Worm (Caenorhabditis elegans) whole organism, L1 larva: ENCODE data around the gene T09A5.15.

Source experiments
- C16A3.4 ChIP-seq: fragments of 150-350 bp; optimal IDR thresholded peaks from 2 replicates; lab custom pipeline; 2014; ENCODE audit warnings: missing biosample characterization, missing genetic modification characterization
- F16B12.6 ChIP-seq: fragments of 150-350 bp; optimal IDR thresholded peaks from 2 replicates; lab custom pipeline; 2014; ENCODE audit warnings: missing biosample characterization, missing genetic modification characterization
- aha-1 ChIP-seq: fragments of 150-350 bp; optimal IDR thresholded peaks from 2 replicates; lab custom pipeline; 2014; ENCODE audit warnings: missing biosample characterization, missing genetic modification characterization
- ama-1 ChIP-seq: fragments of 150-350 bp; optimal IDR thresholded peaks from 2 replicates; lab custom pipeline; 2014
- blmp-1 ChIP-seq: fragments of 150-350 bp; optimal IDR thresholded peaks from 2 replicates; lab custom pipeline; 2014; ENCODE audit warnings: missing biosample characterization, missing genetic modification characterization
- ceh-63 ChIP-seq: fragments of 200-800 bp; sonication (Bioruptor generic); optimal IDR thresholded peaks from 2 replicates; lab custom pipeline; 2018; ENCODE audit warnings: mild to moderate bottlenecking, missing genetic modification characterization, missing compliant biosample characterization
- ceh-8 ChIP-seq: fragments of 200-800 bp; sonication (Bioruptor generic); optimal IDR thresholded peaks from 2 replicates; lab custom pipeline; 2018; ENCODE audit warnings: mild to moderate bottlenecking, missing genetic modification characterization, moderate library complexity, missing compliant biosample characterization
- ceh-82 ChIP-seq, 3 experiments: fragments of 150-350 bp in 1 of 3; sonication (generic microtip) in 2 of 3; optimal IDR thresholded peaks; 2 replicates each; lab custom pipeline; 2014 to 2017; ENCODE audit warnings: missing biosample characterization in 3 of 3, missing genetic modification characterization in 3 of 3
- ceh-88 ChIP-seq: fragments of 200-800 bp; sonication (Bioruptor generic); IDR thresholded peaks from 2 replicates; pipeline ENCODE4 v1.3.6; 2022; ENCODE audit warnings: missing genetic modification characterization, missing compliant biosample characterization
- dsc-1 ChIP-seq: sonication (generic microtip); optimal IDR thresholded peaks from 2 replicates; lab custom pipeline; 2016; ENCODE audit warnings: mild to moderate bottlenecking, missing genetic modification characterization, missing compliant biosample characterization
- efl-1 ChIP-seq, 4 experiments: fragments of 150-350 bp; optimal IDR thresholded peaks in 3 of 4; peaks in 1 of 4; 1 replicate in 1 of 4; 2 replicates in 3 of 4; lab custom pipeline; 2014; ENCODE audit warnings: missing biosample characterization in 2 of 4, missing genetic modification characterization in 2 of 4, missing genetic modification reagents in 2 of 4
- egl-13 ChIP-seq: sonication (generic microtip); optimal IDR thresholded peaks from 2 replicates; lab custom pipeline; 2016; ENCODE audit warnings: missing genotype, missing genetic modification reagents, missing genetic modification characterization, missing compliant biosample characterization
- elt-2 ChIP-seq: sonication (generic microtip); optimal IDR thresholded peaks from 2 replicates; lab custom pipeline; 2016; ENCODE audit warnings: missing genetic modification characterization, mild to moderate bottlenecking, inconsistent platforms, missing compliant biosample characterization, missing genetic modification reagents
- fkh-10 ChIP-seq: sonication (generic microtip); optimal IDR thresholded peaks from 2 replicates; lab custom pipeline; 2017; ENCODE audit warnings: missing biosample characterization, missing genetic modification reagents, missing genetic modification characterization
- fkh-8 ChIP-seq: sonication (generic microtip); optimal IDR thresholded peaks from 2 replicates; lab custom pipeline; 2016; ENCODE audit warnings: mild to moderate bottlenecking, missing genetic modification characterization, missing compliant biosample characterization
- fos-1 ChIP-seq: fragments of 150-350 bp; optimal IDR thresholded peaks from 2 replicates; lab custom pipeline; 2014; ENCODE audit warnings: missing biosample characterization, missing genetic modification characterization
- grh-1 ChIP-seq: fragments of 200-800 bp; sonication (Bioruptor generic); IDR thresholded peaks from 2 replicates; pipeline ENCODE4 v1.3.6; 2022; ENCODE audit warnings: missing genetic modification reagents, missing genetic modification characterization, missing compliant biosample characterization
- hlh-4 ChIP-seq: sonication (generic microtip); optimal IDR thresholded peaks from 2 replicates; lab custom pipeline; 2016; ENCODE audit warnings: mild to moderate bottlenecking, missing genetic modification characterization, missing compliant biosample characterization
- hpl-2 ChIP-seq: fragments of 150-350 bp; optimal IDR thresholded peaks from 2 replicates; lab custom pipeline; 2014; ENCODE audit warnings: missing biosample characterization, missing genetic modification reagents, missing genetic modification characterization
- irx-1 ChIP-seq: sonication (generic microtip); optimal IDR thresholded peaks from 2 replicates; lab custom pipeline; 2016; ENCODE audit warnings: missing genetic modification characterization, missing compliant biosample characterization
- jun-1 ChIP-seq: fragments of 150-350 bp; optimal IDR thresholded peaks from 2 replicates; lab custom pipeline; 2014; ENCODE audit warnings: missing biosample characterization, missing genetic modification reagents, missing genetic modification characterization
- lin-13 ChIP-seq: fragments of 150-350 bp; optimal IDR thresholded peaks from 2 replicates; lab custom pipeline; 2014; ENCODE audit warnings: missing biosample characterization, missing genetic modification reagents, missing genetic modification characterization
- lin-14 ChIP-seq: fragments of 200-800 bp; sonication (Bioruptor generic); optimal IDR thresholded peaks from 2 replicates; lab custom pipeline; 2018; ENCODE audit warnings: mild to moderate bottlenecking, missing genetic modification characterization, moderate library complexity, missing compliant biosample characterization
- lin-15B ChIP-seq: fragments of 150-350 bp; sonication (generic microtip); optimal IDR thresholded peaks from 3 replicates; lab custom pipeline; 2014; ENCODE audit warnings: missing biosample characterization, missing genetic modification characterization
- lin-35 ChIP-seq, 2 experiments: fragments of 150-350 bp; optimal IDR thresholded peaks; 2 replicates each; lab custom pipeline; 2014; ENCODE audit warnings: missing biosample characterization in 2 of 2, missing genetic modification characterization in 2 of 2, missing genetic modification reagents in 2 of 2
- lin-39 ChIP-seq: fragments of 150-350 bp; optimal IDR thresholded peaks from 2 replicates; lab custom pipeline; 2014; ENCODE audit warnings: missing biosample characterization, missing genetic modification reagents, missing genetic modification characterization
- lsy-2 ChIP-seq, 2 experiments: fragments of 150-350 bp; optimal IDR thresholded peaks; 2 replicates each; lab custom pipeline; 2014; ENCODE audit warnings: missing biosample characterization in 2 of 2, missing genetic modification characterization in 2 of 2
- mdl-1 ChIP-seq, 2 experiments: fragments of 150-350 bp; optimal IDR thresholded peaks; 2 replicates each; lab custom pipeline; 2014 to 2017; ENCODE audit warnings: missing biosample characterization in 2 of 2, missing genetic modification characterization in 2 of 2, inconsistent platforms in 1 of 2
- mep-1 ChIP-seq: fragments of 150-350 bp; optimal IDR thresholded peaks from 2 replicates; lab custom pipeline; 2014; ENCODE audit warnings: missing biosample characterization, missing genetic modification characterization
- nhr-11 ChIP-seq: fragments of 150-350 bp; optimal IDR thresholded peaks from 2 replicates; lab custom pipeline; 2014; ENCODE audit warnings: missing biosample characterization, missing genetic modification characterization
- nhr-19 ChIP-seq: fragments of 200-800 bp; sonication (Bioruptor generic); conservative IDR thresholded peaks from 2 replicates; pipeline ENCODE4 v1.3.6; 2022; ENCODE audit warnings: missing genetic modification characterization, missing compliant biosample characterization
- nhr-20 ChIP-seq: sonication (generic microtip); optimal IDR thresholded peaks from 2 replicates; lab custom pipeline; 2016; ENCODE audit warnings: mild to moderate bottlenecking, missing genetic modification characterization, missing compliant biosample characterization
- nhr-47 ChIP-seq: sonication (generic microtip); optimal IDR thresholded peaks from 2 replicates; lab custom pipeline; 2016; ENCODE audit warnings: mild to moderate bottlenecking, missing genetic modification characterization, moderate library complexity, missing compliant biosample characterization
- nhr-71 ChIP-seq: sonication (generic microtip); optimal IDR thresholded peaks from 2 replicates; lab custom pipeline; 2016; ENCODE audit warnings: mild to moderate bottlenecking, missing genetic modification characterization, moderate library complexity, missing compliant biosample characterization
- pag-3 ChIP-seq: sonication (generic microtip); optimal IDR thresholded peaks from 2 replicates; lab custom pipeline; 2017; ENCODE audit warnings: missing genetic modification characterization, mild to moderate bottlenecking, missing compliant biosample characterization, antibody characterized with exemption, borderline replicate concordance; ENCODE audit not compliant: insufficient read depth
- pax-3 ChIP-seq: fragments of 200-800 bp; sonication (Bioruptor generic); optimal IDR thresholded peaks from 2 replicates; lab custom pipeline; 2018; ENCODE audit warnings: mild to moderate bottlenecking, missing genetic modification characterization, moderate library complexity, missing compliant biosample characterization
- rnt-1 ChIP-seq: sonication (generic microtip); optimal IDR thresholded peaks from 2 replicates; lab custom pipeline; 2016; ENCODE audit warnings: mild to moderate bottlenecking, missing genetic modification characterization, moderate library complexity, missing compliant biosample characterization
- snu-23 ChIP-seq: sonication (generic microtip); optimal IDR thresholded peaks from 2 replicates; lab custom pipeline; 2016; ENCODE audit warnings: missing genetic modification characterization, missing compliant biosample characterization
- swsn-7 ChIP-seq: sonication (generic microtip); optimal IDR thresholded peaks from 2 replicates; lab custom pipeline; 2016; ENCODE audit warnings: missing genetic modification characterization, missing compliant biosample characterization
- tbx-2 ChIP-seq: sonication (generic microtip); optimal IDR thresholded peaks from 2 replicates; lab custom pipeline; 2016; ENCODE audit warnings: missing genetic modification characterization, missing compliant biosample characterization
- tlp-1 ChIP-seq: fragments of 150-350 bp; optimal IDR thresholded peaks from 2 replicates; lab custom pipeline; 2014; ENCODE audit warnings: missing biosample characterization, missing genetic modification characterization
- xbp-1 ChIP-seq: sonication (generic microtip); optimal IDR thresholded peaks from 2 replicates; lab custom pipeline; 2016; ENCODE audit warnings: missing genetic modification characterization, missing compliant biosample characterization
- zip-4 ChIP-seq: fragments of 200-800 bp; sonication (Bioruptor generic); optimal IDR thresholded peaks from 2 replicates; lab custom pipeline; 2018; ENCODE audit warnings: mild to moderate bottlenecking, missing genetic modification characterization, moderate library complexity, missing compliant biosample characterization

Gene T09A5.15

DNA sequence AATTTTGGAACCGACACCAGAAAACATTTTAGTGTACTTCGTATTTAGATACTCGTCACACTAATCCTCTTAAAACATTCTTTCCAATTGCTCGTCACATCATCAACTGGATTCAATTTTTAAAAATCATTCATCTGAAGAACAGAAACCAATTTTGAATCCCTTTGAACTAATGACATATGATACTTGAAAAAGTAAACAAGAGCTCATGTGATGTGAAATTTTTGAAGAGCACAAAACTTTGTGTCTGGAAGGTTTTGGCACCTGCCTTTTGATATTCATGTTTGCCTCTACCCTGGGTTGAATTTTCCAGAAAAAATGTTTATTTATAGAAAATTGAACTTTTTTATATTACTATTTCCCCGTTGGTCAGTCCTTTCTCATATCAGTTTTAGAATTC lies 31.0 kb downstream of the T09A5.15 start:
- TF ChIP-seq nhr-11 (no peak), elt-2 (tag; lab: Kevin White, UChicago) (peak; percentile 61), irx-1 (tag; lab: Kevin White, UChicago) (peak; percentile 24), hlh-4 (tag; lab: Kevin White, UChicago) (peak; percentile 2), lin-13 (GFP tag; lab: Kevin White, UChicago) (peak; percentile 23), mep-1 (tag; lab: Kevin White, UChicago) (peak; percentile 11), lin-35 (GFP tag; optimal IDR thresholded peaks at IDR 0.05; lab: Kevin White, UChicago) (peak; percentile 5 to 12), lin-14 (GFP tag; lab: Kevin White, UChicago) (peak; percentile 44), fos-1 (no peak), efl-1 (optimal IDR thresholded peaks at IDR 0.05; lab: Kevin White, UChicago) (peak in 1 of 2 experiments; percentile 17), efl-1 (GFP tag; optimal IDR thresholded peaks at IDR 0.05 in 1 of 2; lab: Kevin White, UChicago) (no peak), lsy-2 (tag; optimal IDR thresholded peaks at IDR 0.05; lab: Kevin White, UChicago) (peak; percentile 0 to 28), nhr-47 (tag; lab: Kevin White, UChicago) (peak; percentile 52), lin-15B (tag; lab: Kevin White, UChicago) (no peak), snu-23 (GFP tag; lab: Kevin White, UChicago) (peak; percentile 22), nhr-71 (tag; lab: Kevin White, UChicago) (peak; percentile 67), fkh-8 (tag; lab: Kevin White, UChicago) (peak; percentile 63), zip-4 (GFP tag; lab: Kevin White, UChicago) (no peak), nhr-20 (tag; lab: Kevin White, UChicago) (peak; percentile 49), grh-1 (GFP tag; lab: Robert Waterston, UW) (no peak), hpl-2 (GFP tag; lab: Kevin White, UChicago) (no peak), pax-3 (tag; lab: Kevin White, UChicago) (no peak), nhr-19 (0 out of 2 replicates have a peak, but pooled peaks have one; percentile 3), aha-1 (no peak), xbp-1 (tag; lab: Kevin White, UChicago) (peak; percentile 8)
- TF ChIP-seq, all 84 proteins: peak for 16

DNA sequence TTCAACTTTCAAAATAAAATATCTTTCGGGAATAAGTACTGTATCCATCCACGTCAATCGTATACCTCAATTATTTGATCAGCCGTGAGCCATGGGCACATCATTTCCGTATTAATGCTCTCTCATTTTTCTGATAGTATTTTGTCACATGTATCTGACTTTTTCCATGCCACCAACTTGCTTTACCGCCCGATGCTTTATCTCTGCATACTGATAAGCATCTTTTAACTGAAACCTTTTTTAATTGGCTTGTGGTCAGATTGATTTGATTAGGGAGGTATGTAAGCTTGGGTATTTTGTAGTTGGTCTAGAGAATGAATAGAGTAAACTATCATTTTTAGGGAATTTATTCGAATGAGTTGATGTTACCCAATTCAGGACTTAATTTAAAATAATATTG lies 31.6 kb downstream of the T09A5.15 start:
- TF ChIP-seq elt-2 (tag; lab: Kevin White, UChicago) (peak; percentile 57), fkh-8 (tag; lab: Kevin White, UChicago) (no peak), jun-1 (no peak), lin-35 (GFP tag; optimal IDR thresholded peaks at IDR 0.05; lab: Kevin White, UChicago) (peak in 1 of 2 experiments; percentile 11)

DNA sequence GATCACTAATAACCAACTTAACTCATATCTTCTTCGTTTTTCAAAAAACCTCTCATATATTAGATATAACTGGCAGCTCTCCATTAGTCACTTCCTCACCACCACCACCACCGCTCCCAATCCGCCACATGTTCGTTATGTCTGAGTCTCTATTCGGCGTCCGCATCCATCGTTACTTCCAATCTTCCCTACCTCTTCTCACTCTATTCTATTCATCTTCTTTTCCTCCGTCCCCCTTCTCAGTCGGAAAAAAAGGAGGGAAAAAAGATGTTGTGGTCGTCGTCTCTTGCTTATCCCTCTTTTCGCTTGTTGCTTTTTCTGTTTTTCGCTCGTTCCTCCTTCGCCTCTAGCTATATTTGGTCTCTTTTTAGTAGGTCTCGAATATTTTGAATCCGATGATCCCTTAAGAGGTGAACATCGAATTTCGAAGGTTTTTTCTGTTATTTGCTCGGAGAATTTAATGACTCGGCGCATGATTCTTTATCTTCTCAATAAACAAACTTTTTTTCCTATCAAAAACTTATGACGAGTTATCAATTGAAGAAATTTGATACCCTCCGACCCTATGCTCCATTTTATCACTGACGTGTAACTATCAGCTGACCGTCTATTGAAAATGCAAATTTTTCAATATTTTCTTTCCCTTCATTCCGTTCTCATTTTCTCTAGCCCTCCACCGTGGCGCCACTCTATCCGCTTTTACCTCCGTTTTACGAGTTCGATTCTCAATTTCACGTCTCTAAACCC lies 34.3 kb downstream of the T09A5.15 start:
- TF ChIP-seq mdl-1 (tag; optimal IDR thresholded peaks at IDR 0.05; lab: Kevin White, UChicago) = peak in 1 of 2 experiments; percentile 1
- no peak for TF ChIP-seq hpl-2 (GFP tag; lab: Kevin White, UChicago)
- no peak for TF ChIP-seq pag-3
- TF ChIP-seq lin-35 (GFP tag; optimal IDR thresholded peaks at IDR 0.05; lab: Kevin White, UChicago) = peak in 1 of 2 experiments; percentile 9
- peak; percentile 58 for TF ChIP-seq ama-1 (lab: Kevin White, UChicago)
- TF ChIP-seq lin-39 = no peak
- TF ChIP-seq mep-1 (tag; lab: Kevin White, UChicago) = peak; percentile 69
- TF ChIP-seq ceh-63 = no peak
- peak; percentile 58 for TF ChIP-seq nhr-71 (tag; lab: Kevin White, UChicago)
- no peak for TF ChIP-seq C16A3.4 (tag; lab: Kevin White, UChicago)
- peak; percentile 8 to 37 for TF ChIP-seq efl-1 (optimal IDR thresholded peaks at IDR 0.05; lab: Kevin White, UChicago)
- TF ChIP-seq efl-1 (GFP tag; optimal IDR thresholded peaks at IDR 0.05 in 1 of 2; lab: Kevin White, UChicago) = peak in 1 of 2 experiments; percentile 68
- TF ChIP-seq swsn-7 = peak; percentile 46
- peak; percentile 4 for TF ChIP-seq nhr-47 (tag; lab: Kevin White, UChicago)
- TF ChIP-seq ceh-8 (GFP tag; lab: Kevin White, UChicago) = peak; percentile 20
- TF ChIP-seq tbx-2 (tag; lab: Kevin White, UChicago) = peak; percentile 39
- TF ChIP-seq lsy-2 (tag; optimal IDR thresholded peaks at IDR 0.05; lab: Kevin White, UChicago) = peak in 1 of 2 experiments; percentile 45
- peak; percentile 48 for TF ChIP-seq snu-23 (GFP tag; lab: Kevin White, UChicago)
- TF ChIP-seq egl-13 (tag; lab: Kevin White, UChicago) = peak; percentile 2
- no peak for TF ChIP-seq F16B12.6
- TF ChIP-seq blmp-1 = peak; percentile 73
- peak; percentile 14 for TF ChIP-seq irx-1 (tag; lab: Kevin White, UChicago)
- TF ChIP-seq ceh-82 (tag; optimal IDR thresholded peaks at IDR 0.05; lab: Kevin White, UChicago) = no peak
- peak; percentile 71 for TF ChIP-seq rnt-1 (tag; lab: Kevin White, UChicago)
- peak; percentile 40 for TF ChIP-seq dsc-1 (tag; lab: Kevin White, UChicago)
- TF ChIP-seq fkh-8 (tag; lab: Kevin White, UChicago) = peak; percentile 53
- peak; percentile 6 for TF ChIP-seq fkh-10 (GFP tag; lab: Kevin White, UChicago)
- peak; percentile 15 for TF ChIP-seq tlp-1 (tag; lab: Kevin White, UChicago)
- TF ChIP-seq elt-2 (tag; lab: Kevin White, UChicago) = peak; percentile 72
- peak; percentile 87 for TF ChIP-seq lin-14 (GFP tag; lab: Kevin White, UChicago)
- TF ChIP-seq ceh-88 (GFP tag; lab: Robert Waterston, UW) = no peak
